Worm (Caenorhabditis elegans): Measurements from ENCODE around the gene K09H11.9.

The K09H11.9 gene

ce11 chrV:5726463-5726862 lies 10.1 kb upstream of the K09H11.9 start, which contains the start of gene K09H11.4:
Gene K09H11.4 (minus strand): TSS chrV:5726563.
- TF ChIP-seq Y22D7AL.16 (tag; optimal IDR thresholded peaks at IDR 0.05), result no peak
- no peak for TF ChIP-seq hlh-15 (tag; optimal IDR thresholded peaks at IDR 0.05)
- no peak for TF ChIP-seq eyg-1 (tag; optimal IDR thresholded peaks at IDR 0.05)
- no peak for TF ChIP-seq ceh-30 (tag; optimal IDR thresholded peaks at IDR 0.05)
- no peak for TF ChIP-seq ceh-19 (GFP tag; optimal IDR thresholded peaks at IDR 0.05)
- TF ChIP-seq K02D7.2 (tag; optimal IDR thresholded peaks at IDR 0.05), result no peak
- no peak for TF ChIP-seq elt-4 (tag; optimal IDR thresholded peaks at IDR 0.05)
- TF ChIP-seq hlh-13 (GFP tag; optimal IDR thresholded peaks at IDR 0.05), result no peak
- no peak for TF ChIP-seq hlh-8 (tag; optimal IDR thresholded peaks at IDR 0.05)

- no peak for TF ChIP-seq che-1 (tag; optimal IDR thresholded peaks at IDR 0.05)
- TF ChIP-seq pat-9 (tag; optimal IDR thresholded peaks at IDR 0.05), result no peak
- no peak for TF ChIP-seq ceh-18 (tag; optimal IDR thresholded peaks at IDR 0.05)
- TF ChIP-seq K02D7.2 (tag; optimal IDR thresholded peaks at IDR 0.05), result no peak
- no peak for TF ChIP-seq tbx-7 (tag; optimal IDR thresholded peaks at IDR 0.05)
These were observed 8.0 kb upstream of the K09H11.9 start for ce11 chrV:5724395-5724794.

ce11 chrV:5722093-5722492 lies 5.7 kb upstream of the K09H11.9 start:
- no peak for TF ChIP-seq C08G9.2 (tag; optimal IDR thresholded peaks at IDR 0.05)

ce11 chrV:5717237-5717935 lies 978 bp upstream of the K09H11.9 start, which contains the start of gene rga-3:
Gene rga-3 (plus strand): TSS chrV:5717885.
- no peak for TF ChIP-seq unc-3 (GFP tag; conservative IDR thresholded peaks at IDR 0.05)
- no peak for TF ChIP-seq unc-3 (tag; optimal IDR thresholded peaks at IDR 0.05)
- no peak for TF ChIP-seq elt-4 (tag; optimal IDR thresholded peaks at IDR 0.05)

ce11 chrV:5713510-5713909 lies 2.9 kb downstream of the K09H11.9 start:
- TF ChIP-seq pros-1 (tag; optimal IDR thresholded peaks at IDR 0.05) (no peak), ceh-34 (tag; optimal IDR thresholded peaks at IDR 0.05) (no peak), sox-4 (tag; optimal IDR thresholded peaks at IDR 0.05) (no peak), unc-86 (tag; optimal IDR thresholded peaks at IDR 0.05) (no peak), ceh-19 (GFP tag; optimal IDR thresholded peaks at IDR 0.05) (no peak), unc-55 (GFP tag; optimal IDR thresholded peaks at IDR 0.05) (no peak), sdc-2 (tag; optimal IDR thresholded peaks at IDR 0.05) (no peak), Y22D7AL.16 (tag; optimal IDR thresholded peaks at IDR 0.05) (no peak), ahr-1 (tag; optimal IDR thresholded peaks at IDR 0.05) (no peak), elt-2 (tag; optimal IDR thresholded peaks at IDR 0.05) (no peak), ceh-18 (tag; optimal IDR thresholded peaks at IDR 0.05) (no peak), hlh-8 (tag; optimal IDR thresholded peaks at IDR 0.05) (no peak), hlh-30 (tag; optimal IDR thresholded peaks at IDR 0.05; ENCODE audit: insufficient read depth) (no peak), ref-2 (tag; optimal IDR thresholded peaks at IDR 0.05) (no peak), pat-9 (tag; optimal IDR thresholded peaks at IDR 0.05) (no peak), ama-1 (optimal IDR thresholded peaks at IDR 0.05) (no peak), pqm-1 (tag; optimal IDR thresholded peaks at IDR 0.05) (no peak)

- TF ChIP-seq T23F11.4 (GFP tag; optimal IDR thresholded peaks at IDR 0.05), result no peak
- TF ChIP-seq pax-1 (tag; optimal IDR thresholded peaks at IDR 0.05), result no peak
- TF ChIP-seq unc-42 (tag; optimal IDR thresholded peaks at IDR 0.05), result no peak
- no peak for TF ChIP-seq K09A11.1 (tag; optimal IDR thresholded peaks at IDR 0.05; ENCODE audit: insufficient read depth)
- peak; percentile 82 for TF ChIP-seq elt-2 (tag; optimal IDR thresholded peaks at IDR 0.05)
- TF ChIP-seq ahr-1 (tag; optimal IDR thresholded peaks at IDR 0.05), result no peak
- no peak for TF ChIP-seq pha-2 (tag; optimal IDR thresholded peaks at IDR 0.05)
- no peak for TF ChIP-seq lin-11 (tag; optimal IDR thresholded peaks at IDR 0.05)
These were observed 3.8 kb downstream of the K09H11.9 start, which contains the start of gene gcst-1 for ce11 chrV:5712652-5713051. Gene gcst-1 (plus strand): TSS chrV:5712928.
